Worm (Caenorhabditis elegans) whole organism, late embryonic: ENCODE data around the gene lron-2.

Experiments
- C38D4.7 ChIP-seq: fragments of 200-800 bp; sonication (Bioruptor generic); optimal IDR thresholded peaks from 2 replicates; lab custom pipeline; 2018; ENCODE audit warnings: mild to moderate bottlenecking, missing genetic modification characterization, moderate library complexity, missing compliant biosample characterization
- F13H6.1 ChIP-seq: sonication (generic microtip); optimal IDR thresholded peaks from 2 replicates; lab custom pipeline; 2016; ENCODE audit warnings: missing genetic modification characterization, missing compliant biosample characterization
- K02D7.2 ChIP-seq: sonication (generic microtip); optimal IDR thresholded peaks from 2 replicates; lab custom pipeline; 2017; ENCODE audit warnings: mild to moderate bottlenecking, missing genetic modification characterization, missing compliant biosample characterization
- K09A11.1 ChIP-seq: sonication (generic microtip); optimal IDR thresholded peaks from 2 replicates; lab custom pipeline; 2017; ENCODE audit warnings: antibody characterized with exemption, mild to moderate bottlenecking, missing genetic modification characterization, missing compliant biosample characterization; ENCODE audit not compliant: insufficient read depth
- Y22D7AL.16 ChIP-seq: sonication (generic microtip); optimal IDR thresholded peaks from 2 replicates; lab custom pipeline; 2016; ENCODE audit warnings: missing genetic modification characterization, missing compliant biosample characterization
- ahr-1 ChIP-seq: sonication (generic microtip); optimal IDR thresholded peaks from 2 replicates; lab custom pipeline; 2016; ENCODE audit warnings: missing genetic modification characterization, missing compliant biosample characterization
- ama-1 ChIP-seq: fragments of 150-350 bp; optimal IDR thresholded peaks from 2 replicates; lab custom pipeline; 2014
- ceh-14 ChIP-seq: sonication (generic microtip); optimal IDR thresholded peaks from 2 replicates; lab custom pipeline; 2016; ENCODE audit warnings: missing genotype, missing genetic modification characterization, missing compliant biosample characterization
- ceh-18 ChIP-seq: sonication (generic microtip); optimal IDR thresholded peaks from 2 replicates; lab custom pipeline; 2016; ENCODE audit warnings: missing genetic modification characterization, missing compliant biosample characterization
- ceh-24 ChIP-seq: sonication (generic microtip); optimal IDR thresholded peaks from 2 replicates; lab custom pipeline; 2016; ENCODE audit warnings: mild to moderate bottlenecking, missing genetic modification characterization, missing compliant biosample characterization
- ceh-30 ChIP-seq: fragments of 150-350 bp; optimal IDR thresholded peaks from 2 replicates; lab custom pipeline; 2014; ENCODE audit warnings: missing biosample characterization, missing genetic modification characterization
- ceh-48 ChIP-seq: sonication (generic microtip); optimal IDR thresholded peaks from 2 replicates; lab custom pipeline; 2016; ENCODE audit warnings: missing genetic modification characterization, inconsistent platforms, missing compliant biosample characterization
- ceh-6 ChIP-seq: fragments of 200-800 bp; sonication (Bioruptor generic); optimal IDR thresholded peaks from 2 replicates; lab custom pipeline; 2018; ENCODE audit warnings: mild to moderate bottlenecking, missing genetic modification characterization, missing compliant biosample characterization
- dmd-4 ChIP-seq: sonication (generic microtip); optimal IDR thresholded peaks from 2 replicates; lab custom pipeline; 2016; ENCODE audit warnings: borderline replicate concordance, missing genetic modification characterization, missing compliant biosample characterization
- dve-1 ChIP-seq: sonication (generic microtip); optimal IDR thresholded peaks from 2 replicates; lab custom pipeline; 2017; ENCODE audit warnings: antibody characterized with exemption, mild to moderate bottlenecking, missing genetic modification characterization, missing compliant biosample characterization
- ets-4 ChIP-seq: sonication (generic microtip); optimal IDR thresholded peaks from 2 replicates; lab custom pipeline; 2016; ENCODE audit warnings: missing genetic modification characterization, missing compliant biosample characterization
- fax-1 ChIP-seq: sonication (generic microtip); optimal IDR thresholded peaks from 2 replicates; lab custom pipeline; 2016; ENCODE audit warnings: missing genotype, missing genetic modification characterization, missing compliant biosample characterization
- fkh-6 ChIP-seq: sonication (generic microtip); optimal IDR thresholded peaks from 2 replicates; lab custom pipeline; 2016; ENCODE audit warnings: missing genetic modification characterization, missing compliant biosample characterization
- hlh-15 ChIP-seq: sonication (generic microtip); optimal IDR thresholded peaks from 2 replicates; lab custom pipeline; 2016; ENCODE audit warnings: missing genetic modification characterization, missing compliant biosample characterization
- madf-2 ChIP-seq: sonication (generic microtip); optimal IDR thresholded peaks from 2 replicates; lab custom pipeline; 2017; ENCODE audit warnings: missing genetic modification characterization, missing compliant biosample characterization
- nhr-11 ChIP-seq: fragments of 150-350 bp; optimal IDR thresholded peaks from 2 replicates; lab custom pipeline; 2014; ENCODE audit warnings: missing biosample characterization, missing genetic modification characterization
- nhr-232 ChIP-seq: sonication (generic microtip); optimal IDR thresholded peaks from 2 replicates; lab custom pipeline; 2016; ENCODE audit warnings: missing genetic modification characterization, missing compliant biosample characterization
- npax-4 ChIP-seq: sonication (generic microtip); optimal IDR thresholded peaks from 2 replicates; lab custom pipeline; 2016; ENCODE audit warnings: missing genetic modification characterization, missing compliant biosample characterization
- pat-9 ChIP-seq: fragments of 200-800 bp; sonication (Bioruptor generic); optimal IDR thresholded peaks from 2 replicates; lab custom pipeline; 2018; ENCODE audit warnings: mild to moderate bottlenecking, missing genetic modification characterization, moderate library complexity, missing compliant biosample characterization
- pha-2 ChIP-seq: sonication (generic microtip); optimal IDR thresholded peaks from 2 replicates; lab custom pipeline; 2017; ENCODE audit warnings: mild to moderate bottlenecking, missing genetic modification characterization, missing compliant biosample characterization
- pqm-1 ChIP-seq: sonication (generic microtip); optimal IDR thresholded peaks from 2 replicates; lab custom pipeline; 2016; ENCODE audit warnings: missing genetic modification characterization, missing compliant biosample characterization
- ref-2 ChIP-seq: sonication (generic microtip); optimal IDR thresholded peaks from 2 replicates; lab custom pipeline; 2016; ENCODE audit warnings: missing genetic modification characterization, missing compliant biosample characterization
- sox-4 ChIP-seq: sonication (generic microtip); optimal IDR thresholded peaks from 2 replicates; lab custom pipeline; 2017; ENCODE audit warnings: mild to moderate bottlenecking, missing genetic modification characterization, inconsistent platforms, missing compliant biosample characterization
- ttx-3 ChIP-seq: sonication (generic microtip); optimal IDR thresholded peaks from 2 replicates; lab custom pipeline; 2016; ENCODE audit warnings: missing genetic modification reagents, missing genetic modification characterization, missing compliant biosample characterization
- unc-86 ChIP-seq: sonication (generic microtip); optimal IDR thresholded peaks from 2 replicates; lab custom pipeline; 2016; ENCODE audit warnings: missing genetic modification characterization, missing compliant biosample characterization

The lron-2 gene

ce11 chrV:9329245-9329979, 42.1 kb upstream of the lron-2 start:
- TF ChIP-seq hlh-15 (tag; lab: Kevin White, UChicago) (no peak), ceh-18 (tag; lab: Kevin White, UChicago) (no peak), fkh-6 (tag; lab: Kevin White, UChicago) (no peak), ceh-30 (no peak), nhr-232 (no peak), madf-2 (no peak), K09A11.1 (tag; lab: Kevin White, UChicago) (no peak), pat-9 (no peak)

ce11 chrV:9328670-9329069, 41.3 kb upstream of the lron-2 start, which contains the start of gene K07B1.4:
K07B1.4 (plus strand) TSS chrV:9328970.
- no peak for TF ChIP-seq hlh-15 (tag; lab: Kevin White, UChicago)
- TF ChIP-seq C38D4.7 (GFP tag; lab: Kevin White, UChicago), result no peak
- TF ChIP-seq npax-4 (tag; lab: Kevin White, UChicago), result no peak
- TF ChIP-seq ttx-3 (tag; lab: Kevin White, UChicago), result no peak
- TF ChIP-seq sox-4 (tag; lab: Kevin White, UChicago), result no peak
- no peak for TF ChIP-seq ahr-1 (tag; lab: Kevin White, UChicago)
- TF ChIP-seq ceh-48, result no peak
- TF ChIP-seq nhr-11 (tag; lab: Kevin White, UChicago), result no peak
- TF ChIP-seq pha-2 (tag; lab: Kevin White, UChicago), result no peak
- TF ChIP-seq dmd-4 (tag; lab: Kevin White, UChicago), result no peak
- no peak for TF ChIP-seq pat-9
- no peak for TF ChIP-seq F13H6.1 (tag; lab: Kevin White, UChicago)
- TF ChIP-seq ama-1 (lab: Kevin White, UChicago), result no peak
- TF ChIP-seq pqm-1 (tag; lab: Kevin White, UChicago), result no peak
- TF ChIP-seq fax-1 (tag; lab: Kevin White, UChicago), result no peak
- TF ChIP-seq, all 69 proteins: peak for 0

ce11 chrV:9327691-9328090, 40.3 kb upstream of the lron-2 start:
- TF ChIP-seq ceh-24 (no peak), fkh-6 (tag; lab: Kevin White, UChicago) (no peak), unc-86 (tag; lab: Kevin White, UChicago) (no peak), ceh-6 (GFP tag; lab: Kevin White, UChicago) (no peak), ref-2 (no peak)
- TF ChIP-seq, all 69 proteins: peak for 0

ce11 chrV:9326903-9327302, 39.5 kb upstream of the lron-2 start:
- TF ChIP-seq K02D7.2 (tag; lab: Kevin White, UChicago) (no peak), ceh-48 (no peak), nhr-11 (tag; lab: Kevin White, UChicago) (no peak), dve-1 (tag; lab: Kevin White, UChicago) (no peak), pat-9 (no peak), F13H6.1 (tag; lab: Kevin White, UChicago) (no peak), ceh-14 (tag; lab: Kevin White, UChicago) (no peak), Y22D7AL.16 (no peak)

ce11 chrV:9324167-9324566, 36.8 kb upstream of the lron-2 start:
- TF ChIP-seq sox-4 (tag; lab: Kevin White, UChicago) (no peak), C38D4.7 (GFP tag; lab: Kevin White, UChicago) (no peak)

- no peak for TF ChIP-seq ets-4 (tag; lab: Kevin White, UChicago)
- TF ChIP-seq, all 69 proteins: peak for 0
Measured at ce11 chrV:9322886-9323285, 35.5 kb upstream of the lron-2 start, which contains the start of gene tag-153. tag-153 (plus strand) TSS chrV:9323085.
